Worm (Caenorhabditis elegans) whole organism, late embryonic: Measurements from ENCODE around the gene Y57A10A.13.
"Not testable (repeated sequence)": the region's sequence is repeated elsewhere in the genome, so short reads cannot be mapped to it uniquely, and the experiment has no call there.

Experiments
- ama-1 ChIP-seq: fragments of 150-350 bp; optimal IDR thresholded peaks from 2 replicates; lab custom pipeline; 2014
- ceh-34 ChIP-seq: sonication (generic microtip); optimal IDR thresholded peaks from 2 replicates; lab custom pipeline; 2016; ENCODE audit warnings: mild to moderate bottlenecking, missing genetic modification characterization, missing compliant biosample characterization
- ceh-48 ChIP-seq: sonication (generic microtip); optimal IDR thresholded peaks from 2 replicates; lab custom pipeline; 2016; ENCODE audit warnings: missing genetic modification characterization, inconsistent platforms, missing compliant biosample characterization
- dve-1 ChIP-seq: sonication (generic microtip); optimal IDR thresholded peaks from 2 replicates; lab custom pipeline; 2017; ENCODE audit warnings: antibody characterized with exemption, mild to moderate bottlenecking, missing genetic modification characterization, missing compliant biosample characterization
- lin-11 ChIP-seq: fragments of 200-800 bp; sonication (Bioruptor generic); optimal IDR thresholded peaks from 2 replicates; lab custom pipeline; 2018; ENCODE audit warnings: mild to moderate bottlenecking, missing genetic modification characterization, missing compliant biosample characterization
- nfya-1 ChIP-seq: sonication (generic microtip); optimal IDR thresholded peaks from 2 replicates; lab custom pipeline; 2017; ENCODE audit warnings: missing genetic modification characterization, mild to moderate bottlenecking, missing compliant biosample characterization, antibody characterized with exemption, moderate library complexity
- pag-3 ChIP-seq: sonication (generic microtip); optimal IDR thresholded peaks from 2 replicates; lab custom pipeline; 2016; ENCODE audit warnings: missing compliant biosample characterization, missing genetic modification characterization, borderline replicate concordance
- pat-9 ChIP-seq: fragments of 200-800 bp; sonication (Bioruptor generic); optimal IDR thresholded peaks from 2 replicates; lab custom pipeline; 2018; ENCODE audit warnings: mild to moderate bottlenecking, missing genetic modification characterization, moderate library complexity, missing compliant biosample characterization
- pqm-1 ChIP-seq: sonication (generic microtip); optimal IDR thresholded peaks from 2 replicates; lab custom pipeline; 2016; ENCODE audit warnings: missing genetic modification characterization, missing compliant biosample characterization
- ref-2 ChIP-seq: sonication (generic microtip); optimal IDR thresholded peaks from 2 replicates; lab custom pipeline; 2016; ENCODE audit warnings: missing genetic modification characterization, missing compliant biosample characterization
- rnt-1 ChIP-seq: sonication (generic microtip); optimal IDR thresholded peaks from 2 replicates; lab custom pipeline; 2016; ENCODE audit warnings: missing genetic modification characterization, missing compliant biosample characterization
- syd-9 ChIP-seq: sonication (generic microtip); optimal IDR thresholded peaks from 2 replicates; lab custom pipeline; 2016; ENCODE audit warnings: mild to moderate bottlenecking, missing genetic modification characterization, moderate library complexity, missing compliant biosample characterization
- unc-55 ChIP-seq: sonication (generic microtip); optimal IDR thresholded peaks from 2 replicates; lab custom pipeline; 2017; ENCODE audit warnings: missing biosample characterization, missing genetic modification reagents, missing genetic modification characterization
- zip-5 ChIP-seq: sonication (generic microtip); optimal IDR thresholded peaks from 2 replicates; lab custom pipeline; 2016; ENCODE audit warnings: missing genetic modification characterization, missing compliant biosample characterization

DNA sequence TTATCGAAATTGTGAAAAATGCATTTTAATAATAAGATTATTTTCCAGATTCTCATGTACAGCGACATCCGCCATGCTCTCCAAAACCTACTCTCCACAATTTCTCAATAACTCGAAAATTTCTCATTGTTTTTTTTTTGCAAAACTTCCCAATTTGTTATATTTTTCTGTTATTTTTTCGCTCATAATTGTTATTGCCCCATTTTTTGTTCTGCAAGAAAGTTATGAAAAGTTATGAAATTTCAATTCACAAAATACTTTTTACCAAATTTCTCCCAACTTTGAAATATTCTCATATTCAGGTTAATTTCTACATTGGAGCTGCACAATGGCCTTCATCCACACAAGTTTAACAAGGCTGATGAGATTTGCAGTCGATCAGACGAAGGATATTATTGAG lies 33.1 kb downstream of the Y57A10A.13 start, which contains the start of gene Y57A10A.4:
- not testable (repeated sequence) for TF ChIP-seq pat-9 (tag; lab: Kevin White, UChicago); unc-55 (GFP tag; lab: Kevin White, UChicago); pqm-1 (tag; lab: Kevin White, UChicago); ref-2; dve-1 (tag; lab: Kevin White, UChicago); ceh-34 (tag; lab: Kevin White, UChicago); pag-3 (tag; lab: Kevin White, UChicago); syd-9 (tag; lab: Kevin White, UChicago); ceh-48; zip-5; lin-11 (tag; lab: Kevin White, UChicago); nfya-1 (tag; lab: Kevin White, UChicago); rnt-1; ama-1 (lab: Kevin White, UChicago)
